Fruit fly (Drosophila melanogaster) whole organism, prepupa: ENCODE data around the gene CG18731.

Source experiments
- CG10631 ChIP-seq: fragments of 200-800 bp; sonication (Bioruptor generic); optimal IDR thresholded peaks from 2 replicates; lab custom pipeline; 2016; ENCODE audit warnings: missing biosample characterization, missing genetic modification characterization
- CG10669 ChIP-seq: fragments of 200-800 bp; sonication (Bioruptor generic); optimal IDR thresholded peaks from 3 replicates; lab custom pipeline; 2018; ENCODE audit warnings: missing biosample characterization, mild to moderate bottlenecking, missing genetic modification characterization, moderate library complexity
- CG11294 ChIP-seq: fragments of 200-800 bp; sonication (Bioruptor generic); IDR thresholded peaks from 2 replicates; pipeline ENCODE4 v1.3.6; 2022; ENCODE audit warnings: missing biosample characterization, missing genetic modification characterization
- CG11762 ChIP-seq: fragments of 200-800 bp; sonication (Bioruptor generic); optimal IDR thresholded peaks from 3 replicates; lab custom pipeline; 2016; ENCODE audit warnings: missing biosample characterization, missing genetic modification characterization; ENCODE audit not compliant: insufficient read depth
- CG15336 ChIP-seq: fragments of 200-800 bp; sonication (Bioruptor generic); IDR thresholded peaks from 2 replicates; pipeline ENCODE4 v1.3.6; 2022; ENCODE audit warnings: missing biosample characterization, missing genetic modification characterization
- CG1621 ChIP-seq: fragments of 200-800 bp; sonication (Bioruptor generic); optimal IDR thresholded peaks from 3 replicates; lab custom pipeline; 2018; ENCODE audit warnings: missing biosample characterization, mild to moderate bottlenecking, missing genetic modification characterization
- CG16779 ChIP-seq: fragments of 200-800 bp; sonication (Bioruptor generic); optimal IDR thresholded peaks from 3 replicates; lab custom pipeline; 2017; ENCODE audit warnings: missing biosample characterization, mild to moderate bottlenecking, missing genetic modification characterization
- CG31627 ChIP-seq: fragments of 200-800 bp; sonication (Bioruptor generic); optimal IDR thresholded peaks from 3 replicates; lab custom pipeline; 2016; ENCODE audit warnings: missing biosample characterization, missing genetic modification characterization
- CG32006 ChIP-seq: fragments of 200-800 bp; sonication (Bioruptor generic); optimal IDR thresholded peaks from 3 replicates; lab custom pipeline; 2017; ENCODE audit warnings: missing biosample characterization, mild to moderate bottlenecking, missing genetic modification characterization
- CG34406 ChIP-seq: fragments of 200-800 bp; sonication (Bioruptor generic); optimal IDR thresholded peaks from 3 replicates; lab custom pipeline; 2016; ENCODE audit warnings: missing biosample characterization, missing genetic modification characterization
- CG6163 ChIP-seq: fragments of 200-800 bp; sonication (Bioruptor generic); IDR thresholded peaks from 3 replicates; pipeline ENCODE4 v1.3.6; 2022; ENCODE audit warnings: missing biosample characterization, missing genetic modification characterization
- CG6276 ChIP-seq: fragments of 200-800 bp; sonication (Bioruptor generic); optimal IDR thresholded peaks from 2 replicates; lab custom pipeline; 2017; ENCODE audit warnings: missing biosample characterization, mild to moderate bottlenecking, missing genetic modification characterization
- CG6792 ChIP-seq: fragments of 200-800 bp; sonication (Bioruptor generic); optimal IDR thresholded peaks from 3 replicates; lab custom pipeline; 2016; ENCODE audit warnings: missing biosample characterization, missing genetic modification characterization
- CG6808 ChIP-seq: fragments of 200-800 bp; sonication (Bioruptor generic); optimal IDR thresholded peaks from 3 replicates; lab custom pipeline; 2017; ENCODE audit warnings: missing biosample characterization, missing genetic modification characterization, mild to moderate bottlenecking, moderate library complexity, missing genetic modification reagents
- CG6854 ChIP-seq: fragments of 200-800 bp; sonication (Bioruptor generic); optimal IDR thresholded peaks from 2 replicates; lab custom pipeline; 2017; ENCODE audit warnings: missing biosample characterization, mild to moderate bottlenecking, missing genetic modification characterization
- CG7368 ChIP-seq: fragments of 200-800 bp; sonication (Bioruptor generic); optimal IDR thresholded peaks from 3 replicates; lab custom pipeline; 2016; ENCODE audit warnings: missing biosample characterization, missing genetic modification characterization
- CG8119 ChIP-seq: fragments of 200-800 bp; sonication (Bioruptor generic); IDR thresholded peaks from 3 replicates; pipeline ENCODE4 v1.3.6; 2022; ENCODE audit warnings: missing biosample characterization, missing genetic modification characterization
- CG8632 ChIP-seq: fragments of 200-800 bp; sonication (Bioruptor generic); optimal IDR thresholded peaks from 3 replicates; lab custom pipeline; 2016; ENCODE audit warnings: missing biosample characterization, missing genetic modification characterization
- CG9139 ChIP-seq: fragments of 200-800 bp; sonication (Bioruptor generic); optimal IDR thresholded peaks from 3 replicates; lab custom pipeline; 2017; ENCODE audit warnings: missing biosample characterization, mild to moderate bottlenecking, missing genetic modification characterization
- Eip75B ChIP-seq: fragments of 200-800 bp; sonication (Bioruptor generic); optimal IDR thresholded peaks from 3 replicates; lab custom pipeline; 2016; ENCODE audit warnings: missing biosample characterization, missing genetic modification characterization
- Eip78C ChIP-seq: fragments of 200-800 bp; sonication (Bioruptor generic); peaks from one replicate; lab custom pipeline; 2016; ENCODE audit warnings: missing biosample characterization, missing genetic modification characterization
- Ets21C ChIP-seq: fragments of 200-800 bp; sonication (Bioruptor generic); optimal IDR thresholded peaks from 3 replicates; lab custom pipeline; 2016; ENCODE audit warnings: missing biosample characterization, missing genetic modification characterization
- Ets96B ChIP-seq: fragments of 200-800 bp; optimal IDR thresholded peaks from 2 replicates; lab custom pipeline; 2019; ENCODE audit warnings: missing biosample characterization, mild to moderate bottlenecking, missing genetic modification characterization, moderate library complexity
- Gug ChIP-seq: fragments of 200-800 bp; sonication (Bioruptor generic); IDR thresholded peaks from 2 replicates; pipeline ENCODE4 v1.3.6; 2022; ENCODE audit warnings: missing biosample characterization, missing genetic modification characterization
- Hr38 ChIP-seq: sonication (Bioruptor generic); optimal IDR thresholded peaks from 2 replicates; lab custom pipeline; 2016; ENCODE audit warnings: missing biosample characterization, missing genetic modification characterization
- Met ChIP-seq: fragments of 200-800 bp; sonication (Bioruptor generic); optimal IDR thresholded peaks from 3 replicates; lab custom pipeline; 2016; ENCODE audit warnings: missing biosample characterization, missing genetic modification characterization
- OdsH ChIP-seq: fragments of 200-800 bp; sonication (Bioruptor generic); optimal IDR thresholded peaks from 3 replicates; lab custom pipeline; 2016; ENCODE audit warnings: missing biosample characterization, missing genetic modification characterization
- Smox ChIP-seq: fragments of 200-800 bp; sonication (Bioruptor generic); optimal IDR thresholded peaks from 3 replicates; lab custom pipeline; 2016; ENCODE audit warnings: missing biosample characterization, missing genetic modification characterization
- Sox102F ChIP-seq: fragments of 200-800 bp; sonication (Bioruptor generic); optimal IDR thresholded peaks from 2 replicates; lab custom pipeline; 2016; ENCODE audit warnings: missing biosample characterization, mild to moderate bottlenecking, missing genetic modification characterization
- Sox14 ChIP-seq: fragments of 200-800 bp; sonication (Bioruptor generic); optimal IDR thresholded peaks from 3 replicates; lab custom pipeline; 2016; ENCODE audit warnings: missing biosample characterization, missing genetic modification characterization
- Sox15 ChIP-seq: fragments of 200-800 bp; sonication (Bioruptor generic); optimal IDR thresholded peaks from 3 replicates; lab custom pipeline; 2016; ENCODE audit warnings: missing biosample characterization, missing genetic modification characterization
- achi ChIP-seq: fragments of 200-800 bp; sonication (Bioruptor generic); optimal IDR thresholded peaks from 3 replicates; lab custom pipeline; 2016; ENCODE audit warnings: missing biosample characterization, missing genetic modification characterization
- acj6 ChIP-seq: fragments of 200-800 bp; sonication (Bioruptor generic); optimal IDR thresholded peaks from 3 replicates; lab custom pipeline; 2016; ENCODE audit warnings: missing biosample characterization, missing genetic modification characterization
- cyc ChIP-seq: fragments of 200-800 bp; sonication (Bioruptor generic); optimal IDR thresholded peaks from 3 replicates; lab custom pipeline; 2016; ENCODE audit warnings: missing biosample characterization, missing genetic modification characterization
- dac ChIP-seq: fragments of 200-800 bp; sonication (Bioruptor generic); optimal IDR thresholded peaks from 2 replicates; lab custom pipeline; 2017; ENCODE audit warnings: missing biosample characterization, mild to moderate bottlenecking, missing genetic modification characterization
- dsx ChIP-seq: fragments of 200-800 bp; optimal IDR thresholded peaks from 3 replicates; lab custom pipeline; 2019; ENCODE audit warnings: missing biosample characterization, mild to moderate bottlenecking, missing genetic modification characterization, moderate library complexity; ENCODE audit not compliant: poor library complexity, severe bottlenecking
- eg ChIP-seq: fragments of 200-800 bp; sonication (Bioruptor generic); IDR thresholded peaks from 3 replicates; pipeline ENCODE4 v1.3.6; 2022; ENCODE audit warnings: missing biosample characterization, missing genetic modification characterization
- esn ChIP-seq: fragments of 200-800 bp; sonication (Bioruptor generic); optimal IDR thresholded peaks from 2 replicates; lab custom pipeline; 2016; ENCODE audit warnings: missing biosample characterization, mild to moderate bottlenecking, missing genetic modification characterization, moderate library complexity
- fd59A ChIP-seq: fragments of 200-800 bp; sonication (Bioruptor generic); optimal IDR thresholded peaks from 2 replicates; lab custom pipeline; 2017; ENCODE audit warnings: missing biosample characterization, mild to moderate bottlenecking, missing genetic modification characterization, missing genetic modification reagents
- fkh ChIP-seq: fragments of 200-800 bp; sonication (Bioruptor generic); optimal IDR thresholded peaks from 3 replicates; lab custom pipeline; 2017; ENCODE audit warnings: missing biosample characterization, mild to moderate bottlenecking, missing genetic modification characterization, moderate library complexity
- net ChIP-seq: fragments of 200-800 bp; sonication (Bioruptor generic); optimal IDR thresholded peaks from 3 replicates; lab custom pipeline; 2016; ENCODE audit warnings: missing biosample characterization, missing genetic modification characterization
- pdm3 ChIP-seq: fragments of 200-800 bp; sonication (Bioruptor generic); optimal IDR thresholded peaks from 3 replicates; lab custom pipeline; 2016; ENCODE audit warnings: missing biosample characterization, missing genetic modification characterization
- salr ChIP-seq, 2 experiments: fragments of 200-800 bp; sonication (Bioruptor generic); optimal IDR thresholded peaks; 3 replicates each; lab custom pipeline; 2016 to 2018; ENCODE audit warnings: missing biosample characterization in 2 of 2, missing genetic modification characterization in 2 of 2, mild to moderate bottlenecking in 1 of 2
- spab ChIP-seq: fragments of 200-800 bp; sonication (Bioruptor generic); optimal IDR thresholded peaks from 2 replicates; lab custom pipeline; 2017; ENCODE audit warnings: missing biosample characterization, mild to moderate bottlenecking, missing genetic modification characterization, missing genetic modification reagents
- ss ChIP-seq, 2 experiments: fragments of 200-800 bp; sonication (Bioruptor generic); optimal IDR thresholded peaks; 2 replicates in 1 of 2; 3 replicates in 1 of 2; lab custom pipeline; 2017 to 2018; ENCODE audit warnings: mild to moderate bottlenecking in 2 of 2, missing biosample characterization in 2 of 2, missing genetic modification characterization in 2 of 2, moderate library complexity in 1 of 2
- svp ChIP-seq: fragments of 200-800 bp; sonication (Bioruptor generic); peaks from one replicate; lab custom pipeline; 2016; ENCODE audit warnings: missing biosample characterization, missing genetic modification characterization
- topi ChIP-seq: fragments of 200-800 bp; sonication (Bioruptor generic); optimal IDR thresholded peaks from 3 replicates; lab custom pipeline; 2016; ENCODE audit warnings: missing biosample characterization, missing genetic modification characterization

Gene CG18731

dm6 chr3R:29756153-29756552 lies 31.3 kb downstream of the CG18731 start (continued):
- TF ChIP-seq Eip78C, result peak; percentile 24

DNA sequence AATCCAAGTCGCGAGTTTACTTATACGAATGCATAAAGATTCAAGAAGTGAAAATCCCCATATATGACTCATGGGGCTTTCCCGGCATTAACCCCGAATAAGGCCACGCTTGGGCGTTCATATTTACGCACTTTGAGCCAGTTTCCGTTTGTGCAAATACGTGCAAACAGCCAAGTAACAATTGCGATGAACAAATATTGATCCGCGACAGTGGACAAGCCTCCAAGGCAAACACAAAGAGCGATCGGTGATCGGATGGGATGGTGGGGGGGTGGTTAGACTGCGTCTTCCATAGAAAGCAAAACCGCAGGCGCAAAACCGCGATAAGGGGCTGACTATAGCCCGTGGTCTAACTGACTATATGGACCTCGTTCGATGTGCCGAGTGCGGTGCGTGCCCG lies 32.4 kb downstream of the CG18731 start:
- TF ChIP-seq CG10631 (GFP tag; lab: Kevin White, UChicago), result peak; percentile 18
- TF ChIP-seq spab, result peak; percentile 39
- peak; percentile 19 for TF ChIP-seq CG11762 (GFP tag; lab: Kevin White, UChicago)
- TF ChIP-seq Hr38 (GFP tag; lab: Kevin White, UChicago), result peak; percentile 54
- peak; percentile 10 for TF ChIP-seq fd59A
- peak; percentile 17 for TF ChIP-seq CG6854
- TF ChIP-seq fkh (GFP tag; lab: Kevin White, UChicago), result no peak
- no peak for TF ChIP-seq CG8119 (GFP tag; lab: Robert Waterston, UW)
- TF ChIP-seq Eip78C, result peak; percentile 59
- peak; percentile 56 for TF ChIP-seq CG1621 (tag; lab: Kevin White, UChicago)
- TF ChIP-seq CG6163 (GFP tag; lab: Robert Waterston, UW), result peak; percentile 55; the same call in 2 of the 3 replicates
- TF ChIP-seq Sox14 (GFP tag; lab: Kevin White, UChicago), result peak; percentile 49
- peak; percentile 55 to 60 for TF ChIP-seq ss (GFP tag; optimal IDR thresholded peaks at IDR 0.05; lab: Kevin White, UChicago)
- peak; percentile 25; the same call in 1 of the 2 replicates for TF ChIP-seq Gug
- TF ChIP-seq CG10669 (GFP tag; lab: Kevin White, UChicago), result peak; percentile 35
- TF ChIP-seq net (GFP tag; lab: Kevin White, UChicago), result peak; percentile 14
- TF ChIP-seq CG31627 (GFP tag; lab: Kevin White, UChicago), result no peak
- TF ChIP-seq CG7368, result no peak
- TF ChIP-seq CG6808 (GFP tag; lab: Kevin White, UChicago), result peak; percentile 65
- peak; percentile 72 for TF ChIP-seq CG9139
- peak; percentile 6 for TF ChIP-seq CG16779
- TF ChIP-seq CG6792 (GFP tag; lab: Kevin White, UChicago), result peak; percentile 0
- TF ChIP-seq CG8632 (GFP tag; lab: Kevin White, UChicago), result peak; percentile 44
- peak; percentile 7 for TF ChIP-seq CG34406 (GFP tag; lab: Kevin White, UChicago)
- TF ChIP-seq achi, result no peak
- TF ChIP-seq salr (GFP tag; optimal IDR thresholded peaks at IDR 0.05; lab: Kevin White, UChicago), result peak in 1 of 2 experiments; percentile 45
- no peak for TF ChIP-seq Sox15 (GFP tag; lab: Kevin White, UChicago)

- peak; percentile 59 for TF ChIP-seq pdm3 (GFP tag; lab: Kevin White, UChicago)
- no peak for TF ChIP-seq CG9139
- no peak for TF ChIP-seq fkh (GFP tag; lab: Kevin White, UChicago)
- peak; percentile 74 for TF ChIP-seq CG8119 (GFP tag; lab: Robert Waterston, UW)
- TF ChIP-seq CG6792 (GFP tag; lab: Kevin White, UChicago), result no peak
- TF ChIP-seq achi, result peak; percentile 50
- peak; percentile 74 for TF ChIP-seq CG15336 (GFP tag; lab: Robert Waterston, UW)
- peak; percentile 48 for TF ChIP-seq Eip75B (GFP tag; lab: Kevin White, UChicago)
- TF ChIP-seq cyc (GFP tag; lab: Kevin White, UChicago), result peak; percentile 56
- TF ChIP-seq dac, result peak; percentile 58
- TF ChIP-seq Ets21C, result peak; percentile 12
- TF ChIP-seq dsx (GFP tag; lab: Kevin White, UChicago), result no peak
- TF ChIP-seq Smox (GFP tag; lab: Kevin White, UChicago), result peak; percentile 42
- peak; percentile 65 for TF ChIP-seq topi (GFP tag; lab: Kevin White, UChicago)
- no peak for TF ChIP-seq CG11762 (GFP tag; lab: Kevin White, UChicago)
- TF ChIP-seq CG32006 (GFP tag; lab: Kevin White, UChicago), result peak; percentile 85
- peak; percentile 14 for TF ChIP-seq Sox14 (GFP tag; lab: Kevin White, UChicago)
- peak; percentile 55 for TF ChIP-seq acj6 (GFP tag; lab: Kevin White, UChicago)
- no peak for TF ChIP-seq net (GFP tag; lab: Kevin White, UChicago)
- peak; percentile 45 for TF ChIP-seq CG6276
- peak; percentile 19 for TF ChIP-seq CG10631 (GFP tag; lab: Kevin White, UChicago)
- TF ChIP-seq CG11294, result peak; percentile 34; the same call in 1 of the 2 replicates
- peak; percentile 40 for TF ChIP-seq Ets96B (tag; lab: Kevin White, UChicago)
- TF ChIP-seq esn, result peak; percentile 59
- peak; percentile 61 for TF ChIP-seq Met (GFP tag; lab: Kevin White, UChicago)
- peak; percentile 64 for TF ChIP-seq OdsH (GFP tag; lab: Kevin White, UChicago)
- TF ChIP-seq fd59A, result no peak
- TF ChIP-seq eg (GFP tag; lab: Robert Waterston, UW), result peak; percentile 76
- peak; percentile 75 for TF ChIP-seq svp
- TF ChIP-seq Sox102F (GFP tag; lab: Kevin White, UChicago), result peak; percentile 57
- peak; percentile 27 for TF ChIP-seq CG34406 (GFP tag; lab: Kevin White, UChicago)
- no peak for TF ChIP-seq ss (GFP tag; optimal IDR thresholded peaks at IDR 0.05; lab: Kevin White, UChicago)
Observed at dm6 chr3R:29757681-29758080, 32.9 kb downstream of the CG18731 start.
